Fruit fly (Drosophila melanogaster): Measurements from ENCODE around the gene mRpS14.

- no peak for TF ChIP-seq CG4496 (GFP tag; IDR thresholded peaks at IDR 0.05)
- no peak for TF ChIP-seq EcR (GFP tag; optimal IDR thresholded peaks at IDR 0.05)
- no peak for TF ChIP-seq Snoo (tag; optimal IDR thresholded peaks at IDR 0.05)
- no peak for TF ChIP-seq CG13204 (GFP tag; optimal IDR thresholded peaks at IDR 0.05)
- no peak for TF ChIP-seq D1 (tag; optimal IDR thresholded peaks at IDR 0.05)
- TF ChIP-seq CG8301 (tag; optimal IDR thresholded peaks at IDR 0.05) = no peak
- TF ChIP-seq Ets98B (GFP tag; IDR thresholded peaks at IDR 0.05) = no peak; the same call in 1 of the 2 replicates
- no peak for TF ChIP-seq Pif1A (GFP tag; optimal IDR thresholded peaks at IDR 0.05)
- no peak for TF ChIP-seq CG32121 (GFP tag; IDR thresholded peaks at IDR 0.05)
- no peak for TF ChIP-seq CG9948 (tag; optimal IDR thresholded peaks at IDR 0.05)
- TF ChIP-seq CG14655 (GFP tag; optimal IDR thresholded peaks at IDR 0.05) = no peak
Measured at dm6 chrX:19480544-19481127, 598 bp upstream of the mRpS14 start.
